Fruit fly (Drosophila melanogaster) S2 (cell line): ENCODE measurements around the gene Eaat1.

Source experiments
- CG8478 ChIP-seq: fragments of >200 bp; optimal IDR thresholded peaks from 2 replicates; lab custom pipeline; 2018
- CTCF ChIP-seq, 2 experiments: fragments of >200 bp; optimal IDR thresholded peaks; 2 replicates each; lab custom pipeline; 2018

Eaat1 gene

dm6 chr2L:9333300-9333876 is at the start of gene Eaat1:
Eaat1 (plus strand) TSS chr2L:9333567.
- TF ChIP-seq CTCF (optimal IDR thresholded peaks at IDR 0.05; lab: Kevin White, UChicago) (no peak), CG8478 (lab: Kevin White, UChicago) (no peak)

- no peak for TF ChIP-seq CTCF (optimal IDR thresholded peaks at IDR 0.05; lab: Kevin White, UChicago)
- TF ChIP-seq CG8478 (lab: Kevin White, UChicago), result no peak
These were observed 12.3 kb upstream of the Eaat1 start for dm6 chr2L:9321022-9321421.

- TF ChIP-seq CTCF (optimal IDR thresholded peaks at IDR 0.05; lab: Kevin White, UChicago) (no peak), CG8478 (lab: Kevin White, UChicago) (no peak)
These were observed 5.9 kb upstream of the Eaat1 start, which contains the start of gene CG17005 for dm6 chr2L:9327444-9327843. CG17005 (plus strand) TSS chr2L:9327744.

- TF ChIP-seq CG8478 (lab: Kevin White, UChicago) (no peak), CTCF (optimal IDR thresholded peaks at IDR 0.05; lab: Kevin White, UChicago) (peak; percentile 45 to 48)
These were observed 2.7 kb upstream of the Eaat1 start, which contains the start of gene Cks30A for dm6 chr2L:9330628-9331027. Cks30A (plus strand) TSS chr2L:9330763.

dm6 chr2L:9338852-9339251 is 5.5 kb downstream of the Eaat1 start:
- TF ChIP-seq CG8478 (lab: Kevin White, UChicago), result no peak
- TF ChIP-seq CTCF (optimal IDR thresholded peaks at IDR 0.05; lab: Kevin White, UChicago), result no peak

- TF ChIP-seq CG8478 (lab: Kevin White, UChicago), result no peak
- no peak for TF ChIP-seq CTCF (optimal IDR thresholded peaks at IDR 0.05; lab: Kevin White, UChicago)
These were observed 8.6 kb downstream of the Eaat1 start for dm6 chr2L:9341960-9342359.

dm6 chr2L:9342532-9342931 is 9.2 kb downstream of the Eaat1 start, which contains the start of gene CG3748:
CG3748 (plus strand) TSS chr2L:9342832.
- TF ChIP-seq CTCF (optimal IDR thresholded peaks at IDR 0.05; lab: Kevin White, UChicago) (no peak), CG8478 (lab: Kevin White, UChicago) (no peak)

- TF ChIP-seq CG8478 (lab: Kevin White, UChicago) (no peak), CTCF (optimal IDR thresholded peaks at IDR 0.05; lab: Kevin White, UChicago) (no peak)
These were observed 15.9 kb downstream of the Eaat1 start, which contains the start of gene CG43350 for dm6 chr2L:9349246-9349645. CG43350 (plus strand) TSS chr2L:9349546.

- no peak for TF ChIP-seq CTCF (optimal IDR thresholded peaks at IDR 0.05; lab: Kevin White, UChicago)
- TF ChIP-seq CG8478 (lab: Kevin White, UChicago), result no peak
These were observed 16.8 kb downstream of the Eaat1 start, which contains the start of gene CG13110 for dm6 chr2L:9350170-9350569. CG13110 (plus strand) TSS chr2L:9350470.

- TF ChIP-seq CTCF (optimal IDR thresholded peaks at IDR 0.05; lab: Kevin White, UChicago) (no peak), CG8478 (lab: Kevin White, UChicago) (no peak)
These were observed 34.0 kb downstream of the Eaat1 start, which contains the start of gene CG34181 for dm6 chr2L:9367340-9367739. CG34181 (plus strand) TSS chr2L:9367640.

dm6 chr2L:9369724-9370123 is 36.4 kb downstream of the Eaat1 start:
- TF ChIP-seq CG8478 (lab: Kevin White, UChicago) (no peak), CTCF (optimal IDR thresholded peaks at IDR 0.05; lab: Kevin White, UChicago) (no peak)

- no peak for TF ChIP-seq CG8478 (lab: Kevin White, UChicago)
- TF ChIP-seq CTCF (optimal IDR thresholded peaks at IDR 0.05; lab: Kevin White, UChicago), result no peak
These were observed 44.4 kb downstream of the Eaat1 start for dm6 chr2L:9377789-9378188.

dm6 chr2L:9386270-9386669 is 52.9 kb downstream of the Eaat1 start:
- TF ChIP-seq CTCF (optimal IDR thresholded peaks at IDR 0.05; lab: Kevin White, UChicago), result no peak
- no peak for TF ChIP-seq CG8478 (lab: Kevin White, UChicago)

- TF ChIP-seq CG8478 (lab: Kevin White, UChicago) (no peak), CTCF (optimal IDR thresholded peaks at IDR 0.05; lab: Kevin White, UChicago) (no peak)
These were observed 53.9 kb downstream of the Eaat1 start, which contains the start of gene Aldh for dm6 chr2L:9387240-9387672. Aldh (plus strand) TSS chr2L:9387389.

- TF ChIP-seq CTCF (optimal IDR thresholded peaks at IDR 0.05; lab: Kevin White, UChicago) (no peak), CG8478 (lab: Kevin White, UChicago) (no peak)
These were observed 54.7 kb downstream of the Eaat1 start for dm6 chr2L:9388013-9388605.
